Fruit fly (Drosophila melanogaster) whole organism, embryonic: Measurements from ENCODE around the gene dnc.

ENCODE experiments used
- Ada2b ChIP-seq: fragments of 200-800 bp; sonication (Bioruptor generic); IDR thresholded peaks from 2 replicates; pipeline ENCODE4 v1.3.6; 2022; ENCODE audit warnings: missing biosample characterization, missing genetic modification characterization
- Asciz ChIP-seq: fragments of 200-800 bp; sonication (Bioruptor generic); optimal IDR thresholded peaks from 2 replicates; lab custom pipeline; 2017; ENCODE audit warnings: missing biosample characterization, mild to moderate bottlenecking, missing genetic modification characterization, missing genetic modification reagents
- B-H1 ChIP-seq: fragments of 200-800 bp; sonication (Bioruptor generic); IDR thresholded peaks from 3 replicates; pipeline ENCODE4 v1.3.6; 2022; ENCODE audit warnings: missing biosample characterization, missing genetic modification characterization
- B-H2 ChIP-seq: fragments of 200-800 bp; sonication (Bioruptor generic); optimal IDR thresholded peaks from 2 replicates; lab custom pipeline; 2018; ENCODE audit warnings: missing biosample characterization, mild to moderate bottlenecking, missing genetic modification characterization
- Bdp1 ChIP-seq: fragments of 200-800 bp; sonication (Bioruptor generic); optimal IDR thresholded peaks from 3 replicates; lab custom pipeline; 2016; ENCODE audit warnings: missing biosample characterization, missing genetic modification characterization
- Blimp-1 ChIP-seq: fragments of 200-800 bp; sonication (Bioruptor generic); optimal IDR thresholded peaks from 3 replicates; lab custom pipeline; 2018; ENCODE audit warnings: missing biosample characterization, missing genetic modification characterization, mild to moderate bottlenecking, moderate library complexity, missing genetic modification reagents
- Bteb2 ChIP-seq: fragments of 200-800 bp; sonication (Bioruptor generic); optimal IDR thresholded peaks from 2 replicates; lab custom pipeline; 2016; ENCODE audit warnings: missing biosample characterization, missing genetic modification characterization
- CG11560 ChIP-seq: fragments of 200-800 bp; sonication (Bioruptor generic); IDR thresholded peaks from 3 replicates; pipeline ENCODE4 v1.3.6; 2022; ENCODE audit warnings: missing biosample characterization, missing genetic modification characterization
- CG17186 ChIP-seq: fragments of 200-800 bp; sonication (Bioruptor generic); optimal IDR thresholded peaks from 3 replicates; lab custom pipeline; 2017; ENCODE audit warnings: missing biosample characterization, missing genetic modification reagents, missing genetic modification characterization
- CG1832 ChIP-seq: fragments of 200-800 bp; sonication (Bioruptor generic); optimal IDR thresholded peaks from 2 replicates; lab custom pipeline; 2017; ENCODE audit warnings: missing biosample characterization, mild to moderate bottlenecking, missing genetic modification characterization, inconsistent platforms
- CG2678 ChIP-seq: fragments of 200-800 bp; sonication (Bioruptor generic); optimal IDR thresholded peaks from 3 replicates; lab custom pipeline; 2019; ENCODE audit warnings: missing biosample characterization, mild to moderate bottlenecking, missing genetic modification characterization, moderate library complexity
- CG2889 ChIP-seq: fragments of 200-800 bp; sonication (Bioruptor generic); IDR thresholded peaks from 3 replicates; pipeline ENCODE4 v1.3.6; 2022; ENCODE audit warnings: missing biosample characterization, missing genetic modification characterization
- CG33213 ChIP-seq: fragments of 200-800 bp; sonication (Bioruptor generic); optimal IDR thresholded peaks from 3 replicates; lab custom pipeline; 2016; ENCODE audit warnings: missing biosample characterization, missing genetic modification characterization
- CG3407 ChIP-seq: fragments of 200-800 bp; sonication (Bioruptor generic); optimal IDR thresholded peaks from 2 replicates; lab custom pipeline; 2018; ENCODE audit warnings: missing biosample characterization, mild to moderate bottlenecking, missing genetic modification characterization
- CG5180 ChIP-seq: fragments of 200-800 bp; sonication (Bioruptor generic); optimal IDR thresholded peaks from 3 replicates; lab custom pipeline; 2017; ENCODE audit warnings: missing biosample characterization, missing genetic modification characterization, mild to moderate bottlenecking, moderate library complexity, missing genetic modification reagents
- CG5953 ChIP-seq: fragments of 200-800 bp; sonication (Bioruptor generic); IDR thresholded peaks from 2 replicates; pipeline ENCODE4 v1.3.6; 2022; ENCODE audit warnings: missing biosample characterization, missing genetic modification characterization
- CG6272 ChIP-seq: fragments of 200-800 bp; sonication (Bioruptor generic); IDR thresholded peaks from 2 replicates; pipeline ENCODE4 v1.3.6; 2022; ENCODE audit warnings: missing biosample characterization, missing genetic modification characterization
- CG6683 ChIP-seq: fragments of 200-800 bp; sonication (Bioruptor generic); optimal IDR thresholded peaks from 2 replicates; lab custom pipeline; 2017; ENCODE audit warnings: missing biosample characterization, mild to moderate bottlenecking, missing genetic modification characterization, missing genetic modification reagents
- Chrac-16 ChIP-seq: fragments of 200-800 bp; sonication (Bioruptor generic); optimal IDR thresholded peaks from 3 replicates; lab custom pipeline; 2016; ENCODE audit warnings: missing biosample characterization, missing genetic modification characterization
- D19B ChIP-seq: fragments of 200-800 bp; sonication (Bioruptor generic); optimal IDR thresholded peaks from 2 replicates; lab custom pipeline; 2017; ENCODE audit warnings: missing biosample characterization, mild to moderate bottlenecking, missing genetic modification characterization
- Hr39 ChIP-seq: fragments of >200 bp; optimal IDR thresholded peaks from 2 replicates; lab custom pipeline; 2017
- Hr51 ChIP-seq, 2 experiments: fragments of 200-800 bp; sonication (Bioruptor generic); optimal IDR thresholded peaks; 2 replicates in 1 of 2; 3 replicates in 1 of 2; lab custom pipeline; 2016 to 2018; ENCODE audit warnings: missing biosample characterization in 2 of 2, missing genetic modification characterization in 2 of 2, mild to moderate bottlenecking in 1 of 2, moderate library complexity in 1 of 2
- Ptx1 ChIP-seq: fragments of 200-800 bp; sonication (Bioruptor generic); IDR thresholded peaks from 2 replicates; pipeline ENCODE4 v1.3.6; 2022; ENCODE audit warnings: missing biosample characterization, missing genetic modification characterization
- Scr ChIP-seq: fragments of 200-800 bp; sonication (Bioruptor generic); IDR thresholded peaks from 2 replicates; pipeline ENCODE4 v1.3.6; 2022; ENCODE audit warnings: missing biosample characterization, missing genetic modification characterization; ENCODE audit not compliant: partially characterized antibody
- Taf1 ChIP-seq: fragments of 200-800 bp; sonication (Bioruptor generic); IDR thresholded peaks from 2 replicates; pipeline ENCODE4 v1.3.6; 2022; ENCODE audit warnings: missing biosample characterization, missing genetic modification characterization
- aop ChIP-seq: fragments of 200-800 bp; sonication (Bioruptor generic); IDR thresholded peaks from 2 replicates; pipeline ENCODE4 v1.3.6; 2022; ENCODE audit warnings: missing biosample characterization, missing genetic modification characterization
- ara ChIP-seq: fragments of 200-800 bp; sonication (Bioruptor generic); IDR thresholded peaks from 2 replicates; pipeline ENCODE4 v1.3.6; 2022; ENCODE audit warnings: missing biosample characterization, missing genetic modification characterization
- bcd ChIP-seq: fragments of 200-800 bp; sonication (Bioruptor generic); optimal IDR thresholded peaks from 2 replicates; lab custom pipeline; 2017; ENCODE audit warnings: missing biosample characterization, mild to moderate bottlenecking, missing genetic modification characterization
- dimm ChIP-seq: fragments of 200-800 bp; sonication (Bioruptor generic); IDR thresholded peaks from 2 replicates; pipeline ENCODE4 v1.3.6; 2022; ENCODE audit warnings: missing biosample characterization, missing genetic modification characterization
- fd64A ChIP-seq: fragments of 200-800 bp; sonication (Bioruptor generic); optimal IDR thresholded peaks from 3 replicates; lab custom pipeline; 2018; ENCODE audit warnings: missing biosample characterization, mild to moderate bottlenecking, missing genetic modification characterization
- fu2 ChIP-seq: fragments of 200-800 bp; sonication (Bioruptor generic); optimal IDR thresholded peaks from 2 replicates; lab custom pipeline; 2016; ENCODE audit warnings: missing biosample characterization, missing genetic modification characterization
- ham ChIP-seq: fragments of 200-800 bp; sonication (Bioruptor generic); IDR thresholded peaks from 2 replicates; pipeline ENCODE4 v1.3.6; 2022; ENCODE audit warnings: missing biosample characterization, missing genetic modification characterization
- maf-S ChIP-seq: fragments of 200-800 bp; sonication (Bioruptor generic); optimal IDR thresholded peaks from 2 replicates; lab custom pipeline; 2016; ENCODE audit warnings: missing biosample characterization, missing genetic modification characterization
- nerfin-1 ChIP-seq: fragments of 200-800 bp; sonication (Bioruptor generic); optimal IDR thresholded peaks from 3 replicates; lab custom pipeline; 2019; ENCODE audit warnings: missing biosample characterization, mild to moderate bottlenecking, missing genetic modification characterization, moderate library complexity
- nerfin-2 ChIP-seq: fragments of 200-800 bp; sonication (Bioruptor generic); IDR thresholded peaks from 2 replicates; pipeline ENCODE4 v1.3.6; 2022; ENCODE audit warnings: missing biosample characterization, missing genetic modification characterization; ENCODE audit not compliant: partially characterized antibody
- pb ChIP-seq: fragments of 200-800 bp; sonication (Bioruptor generic); optimal IDR thresholded peaks from 3 replicates; lab custom pipeline; 2016; ENCODE audit warnings: missing biosample characterization, missing genetic modification characterization
- pho ChIP-seq: fragments of 200-800 bp; sonication (Bioruptor generic); optimal IDR thresholded peaks from 2 replicates; lab custom pipeline; 2016; ENCODE audit warnings: missing biosample characterization, missing genetic modification characterization
- pnt ChIP-seq: fragments of 200-800 bp; sonication (Bioruptor generic); optimal IDR thresholded peaks from 3 replicates; lab custom pipeline; 2016; ENCODE audit warnings: missing biosample characterization, missing genetic modification characterization
- schlank ChIP-seq: fragments of 200-800 bp; sonication (Bioruptor generic); optimal IDR thresholded peaks from 2 replicates; lab custom pipeline; 2018; ENCODE audit warnings: missing biosample characterization, mild to moderate bottlenecking, missing genetic modification characterization
- sens-2 ChIP-seq: fragments of 200-800 bp; sonication (Bioruptor generic); IDR thresholded peaks from 2 replicates; pipeline ENCODE4 v1.3.6; 2022; ENCODE audit warnings: missing biosample characterization, missing genetic modification characterization
- shn ChIP-seq: fragments of 200-800 bp; sonication (Bioruptor generic); optimal IDR thresholded peaks from 3 replicates; lab custom pipeline; 2016; ENCODE audit warnings: missing biosample characterization, missing genetic modification characterization
- sisA ChIP-seq: fragments of 200-800 bp; sonication (Bioruptor generic); IDR thresholded peaks from 2 replicates; pipeline ENCODE4 v1.3.6; 2022; ENCODE audit warnings: missing biosample characterization, missing genetic modification characterization
- sna ChIP-seq: fragments of 200-800 bp; sonication (Bioruptor generic); IDR thresholded peaks from 2 replicates; pipeline ENCODE4 v1.3.6; 2022; ENCODE audit warnings: missing biosample characterization, missing genetic modification characterization; ENCODE audit not compliant: partially characterized antibody
- z ChIP-seq: fragments of 200-800 bp; sonication (Bioruptor generic); IDR thresholded peaks from 3 replicates; pipeline ENCODE4 v1.3.6; 2022; ENCODE audit warnings: missing biosample characterization, missing genetic modification characterization

The dnc gene

DNA sequence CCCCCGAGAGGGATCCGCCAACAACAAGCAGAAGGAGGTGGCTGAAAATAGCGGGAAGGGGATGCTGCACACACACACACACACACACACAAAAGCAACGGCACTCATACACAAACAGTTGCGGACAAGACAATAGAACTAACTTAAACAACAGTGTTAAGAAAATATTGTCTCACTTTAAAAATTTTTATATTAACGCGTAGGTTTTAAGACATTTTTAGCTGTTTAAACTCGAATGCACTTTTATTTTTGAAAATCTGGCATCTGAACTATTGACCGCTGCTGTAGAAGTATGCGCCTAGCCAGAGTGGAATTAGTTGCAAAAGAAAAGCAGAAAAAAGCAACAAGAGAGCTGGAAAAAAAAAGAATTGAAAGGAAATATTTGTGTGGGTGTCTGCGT is 134.6 kb downstream of the dnc start (continued):
- TF ChIP-seq pho (peak; percentile 66), nerfin-2 (GFP tag; lab: Robert Waterston, UW) (no peak), CG3407 (GFP tag; lab: Kevin White, UChicago) (peak; percentile 62), z (GFP tag; lab: Robert Waterston, UW) (0 out of 3 replicates have a peak, but pooled peaks have one; percentile 48), nerfin-1 (tag; lab: Kevin White, UChicago) (peak; percentile 88), B-H1 (GFP tag; lab: Robert Waterston, UW) (peak; percentile 56), CG11560 (peak; percentile 61; the same call in 2 of the 3 replicates), CG2678 (tag; lab: Kevin White, UChicago) (peak; percentile 90), Scr (no peak), ara (GFP tag; lab: Robert Waterston, UW) (peak; percentile 95), schlank (tag; lab: Kevin White, UChicago) (peak; percentile 75), CG33213 (GFP tag; lab: Kevin White, UChicago) (peak; percentile 47), CG1832 (GFP tag; lab: Kevin White, UChicago) (no peak), CG5953 (GFP tag; lab: Robert Waterston, UW) (peak; percentile 74), CG17186 (GFP tag; lab: Kevin White, UChicago) (no peak), fd64A (peak; percentile 32), pb (GFP tag; lab: Kevin White, UChicago) (peak; percentile 63), Asciz (GFP tag; lab: Kevin White, UChicago) (peak; percentile 71), CG2889 (GFP tag; lab: Robert Waterston, UW) (peak; percentile 40; the same call in 1 of the 3 replicates), ham (peak; percentile 56; the same call in 1 of the 2 replicates), sens-2 (peak; percentile 69), Taf1 (GFP tag; lab: Robert Waterston, UW) (peak; percentile 64; the same call in 1 of the 2 replicates), Ada2b (GFP tag; lab: Robert Waterston, UW) (peak; percentile 81), bcd (GFP tag; lab: Kevin White, UChicago) (peak; percentile 79), sisA (GFP tag; lab: Robert Waterston, UW) (peak; percentile 66), maf-S (GFP tag; lab: Kevin White, UChicago) (peak; percentile 77), aop (GFP tag; lab: Robert Waterston, UW) (no peak), Blimp-1 (GFP tag; lab: Kevin White, UChicago) (peak; percentile 75), pnt (GFP tag; lab: Kevin White, UChicago) (peak; percentile 77), Bteb2 (peak; percentile 71), Bdp1 (GFP tag; lab: Kevin White, UChicago) (peak; percentile 43), fu2 (GFP tag; lab: Kevin White, UChicago) (peak; percentile 61), B-H2 (GFP tag; lab: Kevin White, UChicago) (peak; percentile 91), dimm (GFP tag; lab: Robert Waterston, UW) (peak; percentile 66), D19B (GFP tag; lab: Kevin White, UChicago) (peak; percentile 62), Ptx1 (GFP tag; lab: Robert Waterston, UW) (peak; percentile 85), Hr39 (lab: Kevin White, UChicago) (no peak), CG6272 (GFP tag; lab: Robert Waterston, UW) (peak; percentile 76), sna (no peak), Chrac-16 (GFP tag; lab: Kevin White, UChicago) (peak; percentile 82), Hr51 (GFP tag; optimal IDR thresholded peaks at IDR 0.05; lab: Kevin White, UChicago) (peak; percentile 57 to 90), shn (peak; percentile 26), CG6683 (GFP tag; lab: Kevin White, UChicago) (peak; percentile 71), CG5180 (GFP tag; lab: Kevin White, UChicago) (peak; percentile 49)
